Fruit fly (Drosophila melanogaster) whole organism, wandering third instar larva: Measurements from ENCODE around the gene eIF3i.

Source experiments
- Abd-B ChIP-seq: fragments of >200 bp; optimal IDR thresholded peaks from 2 replicates; lab custom pipeline; 2017; ENCODE audit warnings: missing biosample characterization, missing genetic modification characterization
- CG32264 ChIP-seq: fragments of 200-800 bp; sonication (Bioruptor generic); optimal IDR thresholded peaks from 2 replicates; lab custom pipeline; 2016; ENCODE audit warnings: missing biosample characterization, missing genetic modification characterization
- CG9705 ChIP-seq: fragments of 200-800 bp; sonication (Bioruptor generic); optimal IDR thresholded peaks from 2 replicates; lab custom pipeline; 2018; ENCODE audit warnings: missing biosample characterization, mild to moderate bottlenecking, missing genetic modification characterization
- CrebA ChIP-seq: fragments of 200-800 bp; sonication (Bioruptor generic); optimal IDR thresholded peaks from 2 replicates; lab custom pipeline; 2016; ENCODE audit warnings: missing biosample characterization, mild to moderate bottlenecking, missing genetic modification characterization, borderline replicate concordance
- Dfd ChIP-seq: fragments of >200 bp; optimal IDR thresholded peaks from 2 replicates; lab custom pipeline; 2017; ENCODE audit warnings: missing biosample characterization, missing genetic modification characterization
- Dif ChIP-seq: fragments of 200-275, 200-300 bp; sonication (Bioruptor generic); optimal IDR thresholded peaks from 2 replicates; lab custom pipeline; 2018; ENCODE audit warnings: missing biosample characterization, missing genetic modification characterization; ENCODE audit not compliant: partially characterized antibody
- GATAd ChIP-seq: sonication (Bioruptor generic); optimal IDR thresholded peaks from 2 replicates; lab custom pipeline; 2016; ENCODE audit warnings: missing biosample characterization, missing genetic modification characterization
- HLH106 ChIP-seq: fragments of 200-800 bp; optimal IDR thresholded peaks from 3 replicates; lab custom pipeline; 2019; ENCODE audit warnings: missing biosample characterization, mild to moderate bottlenecking, missing genetic modification characterization, moderate library complexity
- Hnf4 ChIP-seq: fragments of 200-800 bp; sonication (Bioruptor generic); optimal IDR thresholded peaks from 2 replicates; lab custom pipeline; 2016; ENCODE audit warnings: missing biosample characterization, mild to moderate bottlenecking, missing genetic modification characterization
- Hr78 ChIP-seq: fragments of >200 bp; optimal IDR thresholded peaks from 2 replicates; lab custom pipeline; 2017; ENCODE audit warnings: missing biosample characterization, missing genetic modification characterization
- Hr83 ChIP-seq: fragments of 200-300 bp; sonication (Bioruptor generic); optimal IDR thresholded peaks from 2 replicates; lab custom pipeline; 2016; ENCODE audit warnings: missing biosample characterization, mild to moderate bottlenecking, missing genetic modification characterization, moderate library complexity; ENCODE audit not compliant: poor library complexity, severe bottlenecking
- Jra ChIP-seq: sonication (Bioruptor generic); optimal IDR thresholded peaks from 2 replicates; lab custom pipeline; 2016; ENCODE audit warnings: missing biosample characterization, missing genetic modification characterization
- Mio ChIP-seq: sonication (Bioruptor generic); optimal IDR thresholded peaks from 2 replicates; lab custom pipeline; 2016; ENCODE audit warnings: missing biosample characterization, missing genetic modification characterization
- Myc ChIP-seq: fragments of >200 bp; optimal IDR thresholded peaks from 2 replicates; lab custom pipeline; 2017
- N ChIP-seq: fragments of >200 bp; optimal IDR thresholded peaks from 2 replicates; lab custom pipeline; 2018; ENCODE audit warnings: missing biosample characterization, missing external identifiers, missing genetic modification characterization
- OdsH ChIP-seq: fragments of 200-800 bp; sonication (Bioruptor generic); optimal IDR thresholded peaks from 2 replicates; lab custom pipeline; 2016; ENCODE audit warnings: missing biosample characterization, mild to moderate bottlenecking, missing genetic modification characterization
- Rel ChIP-seq, 2 experiments: fragments of 200-800 bp; sonication (Bioruptor generic) in 1 of 2; optimal IDR thresholded peaks; 2 replicates in 1 of 2; 3 replicates in 1 of 2; lab custom pipeline; 2016 to 2019; ENCODE audit warnings: mild to moderate bottlenecking in 2 of 2, missing biosample characterization in 2 of 2, missing genetic modification characterization in 2 of 2, moderate library complexity in 1 of 2
- Sp1 ChIP-seq: fragments of 200-800 bp; sonication (Bioruptor generic); optimal IDR thresholded peaks from 3 replicates; lab custom pipeline; 2019; ENCODE audit warnings: missing biosample characterization, mild to moderate bottlenecking, missing genetic modification characterization, moderate library complexity
- Vsx2 ChIP-seq: fragments of 200-300, 225-300 bp; sonication (Bioruptor generic); optimal IDR thresholded peaks from 2 replicates; lab custom pipeline; 2018; ENCODE audit warnings: missing biosample characterization, missing genetic modification characterization; ENCODE audit not compliant: partially characterized antibody
- br ChIP-seq: fragments of 200-800 bp; sonication (Bioruptor generic); optimal IDR thresholded peaks from 2 replicates; lab custom pipeline; 2016; ENCODE audit warnings: missing biosample characterization, missing genetic modification characterization
- brk ChIP-seq: fragments of 200-800 bp; sonication (Bioruptor generic); optimal IDR thresholded peaks from 2 replicates; lab custom pipeline; 2016; ENCODE audit warnings: missing biosample characterization, mild to moderate bottlenecking, missing genetic modification characterization
- dl ChIP-seq, 2 experiments: fragments of 175-275, 200-275 bp in 1 of 2; fragments of 200-275 bp in 1 of 2; sonication (Bioruptor generic); optimal IDR thresholded peaks; lab custom pipeline; 2018; ENCODE audit warnings: mild to moderate bottlenecking in 2 of 2, missing biosample characterization in 2 of 2, missing genetic modification characterization in 2 of 2, moderate library complexity in 2 of 2; ENCODE audit not compliant: partially characterized antibody in 2 of 2, insufficient read depth in 1 of 2
- dmrt93B ChIP-seq: fragments of 200-800 bp; sonication (Bioruptor generic); optimal IDR thresholded peaks from 2 replicates; lab custom pipeline; 2018; ENCODE audit warnings: missing biosample characterization, mild to moderate bottlenecking, missing genetic modification characterization
- dsf ChIP-seq: sonication (Bioruptor generic); optimal IDR thresholded peaks from 2 replicates; lab custom pipeline; 2016; ENCODE audit warnings: missing biosample characterization, missing genetic modification characterization, borderline replicate concordance
- ey ChIP-seq: fragments of 200-800 bp; sonication (Bioruptor generic); optimal IDR thresholded peaks from 2 replicates; lab custom pipeline; 2016; ENCODE audit warnings: missing biosample characterization, missing genetic modification characterization
- foxo ChIP-seq, 2 experiments: fragments of 200-800 bp; sonication (Bioruptor generic); optimal IDR thresholded peaks; 2 replicates in 1 of 2; 3 replicates in 1 of 2; lab custom pipeline; 2016 to 2017; ENCODE audit warnings: missing biosample characterization in 2 of 2, missing genetic modification characterization in 2 of 2
- fru ChIP-seq: fragments of 200-800 bp; sonication (Bioruptor generic); optimal IDR thresholded peaks from 3 replicates; lab custom pipeline; 2016; ENCODE audit warnings: missing biosample characterization, mild to moderate bottlenecking, missing genetic modification characterization
- h ChIP-seq: fragments of 200-800 bp; sonication (Bioruptor generic); optimal IDR thresholded peaks from 3 replicates; lab custom pipeline; 2016; ENCODE audit warnings: missing biosample characterization, mild to moderate bottlenecking, missing genetic modification characterization
- jim ChIP-seq: fragments of 175-275, 200-325 bp; sonication (Bioruptor generic); optimal IDR thresholded peaks from 2 replicates; lab custom pipeline; 2016; ENCODE audit warnings: missing biosample characterization, mild to moderate bottlenecking, missing genetic modification characterization
- lola ChIP-seq: fragments of >200 bp; optimal IDR thresholded peaks from 2 replicates; lab custom pipeline; 2017; ENCODE audit warnings: missing biosample characterization, missing genetic modification characterization
- pan ChIP-seq: fragments of >200 bp; optimal IDR thresholded peaks from 2 replicates; lab custom pipeline; 2017
- psq ChIP-seq: fragments of 200-800 bp; sonication (Bioruptor generic); optimal IDR thresholded peaks from 3 replicates; lab custom pipeline; 2017; ENCODE audit warnings: missing biosample characterization, mild to moderate bottlenecking, missing genetic modification characterization, moderate library complexity
- rgr ChIP-seq: fragments of 200-800 bp; sonication (Bioruptor generic); optimal IDR thresholded peaks from 3 replicates; lab custom pipeline; 2016; ENCODE audit warnings: missing biosample characterization, mild to moderate bottlenecking, missing genetic modification characterization
- sage ChIP-seq: fragments of 200-800 bp; sonication (Bioruptor generic); optimal IDR thresholded peaks from 2 replicates; lab custom pipeline; 2016; ENCODE audit warnings: missing biosample characterization, mild to moderate bottlenecking, missing genetic modification characterization
- sv ChIP-seq: fragments of 200-800 bp; sonication (Bioruptor generic); optimal IDR thresholded peaks from 3 replicates; lab custom pipeline; 2016; ENCODE audit warnings: missing biosample characterization, missing genetic modification characterization
- tai ChIP-seq: sonication (Bioruptor generic); optimal IDR thresholded peaks from 2 replicates; lab custom pipeline; 2016; ENCODE audit warnings: missing biosample characterization, missing genetic modification characterization
- usp ChIP-seq: fragments of >200 bp; optimal IDR thresholded peaks from 2 replicates; lab custom pipeline; 2017; ENCODE audit warnings: missing biosample characterization, missing genetic modification characterization
- woc ChIP-seq: sonication (Bioruptor generic); optimal IDR thresholded peaks from 2 replicates; lab custom pipeline; 2016; ENCODE audit warnings: missing biosample characterization, mild to moderate bottlenecking, missing genetic modification characterization

eIF3i gene

dm6 chr2L:4981278-4981966 is 13.8 kb upstream of the eIF3i start, which contains the start of the genes CG8892 and CG34126:
Gene CG8892, minus strand, starts transcription at chr2L:4981592.
Gene CG34126, plus strand, starts transcription at chr2L:4981614.
- TF ChIP-seq Dfd (GFP tag; lab: Kevin White, UChicago) (no peak), Sp1 (GFP tag; lab: Kevin White, UChicago) (peak; percentile 97), br (peak; percentile 98), sv (GFP tag; lab: Kevin White, UChicago) (peak; percentile 99), dmrt93B (GFP tag; lab: Kevin White, UChicago) (peak; percentile 99), h (GFP tag; lab: Kevin White, UChicago) (peak; percentile 98), psq (GFP tag; lab: Kevin White, UChicago) (peak; percentile 97), CrebA (GFP tag; lab: Kevin White, UChicago) (no peak), rgr (peak; percentile 98), Rel (GFP tag; optimal IDR thresholded peaks at IDR 0.05; lab: Kevin White, UChicago) (peak; percentile 89), Rel (tag; optimal IDR thresholded peaks at IDR 0.05; lab: Kevin White, UChicago) (peak; percentile 87), tai (GFP tag; lab: Kevin White, UChicago) (no peak), ey (GFP tag; lab: Kevin White, UChicago) (peak; percentile 97), dsf (GFP tag; lab: Kevin White, UChicago) (peak; percentile 95), usp (GFP tag; lab: Kevin White, UChicago) (no peak), Hr83 (GFP tag; lab: Kevin White, UChicago) (peak; percentile 97), Mio (GFP tag; lab: Kevin White, UChicago) (peak; percentile 92), Jra (GFP tag; lab: Kevin White, UChicago) (peak; percentile 97), Dif (no peak), N (GFP tag; lab: Kevin White, UChicago) (no peak), sage (peak; percentile 91), OdsH (GFP tag; lab: Kevin White, UChicago) (peak; percentile 97), Abd-B (GFP tag; lab: Kevin White, UChicago) (no peak), pan (lab: Kevin White, UChicago) (no peak), CG32264 (peak; percentile 93), Myc (peak; percentile 62), lola (GFP tag; lab: Kevin White, UChicago) (no peak), Hnf4 (GFP tag; lab: Kevin White, UChicago) (peak; percentile 98), HLH106 (tag; lab: Kevin White, UChicago) (peak; percentile 99), Hr78 (GFP tag; lab: Kevin White, UChicago) (no peak), dl (GFP tag; optimal IDR thresholded peaks at IDR 0.05; lab: Kevin White, UChicago; ENCODE audit: insufficient read depth in 1 of 2, partially characterized antibody in 2 of 2) (no peak), GATAd (GFP tag; lab: Kevin White, UChicago) (peak; percentile 94), Vsx2 (no peak), brk (GFP tag; lab: Kevin White, UChicago) (peak; percentile 95), CG9705 (GFP tag; lab: Kevin White, UChicago) (peak; percentile 98), fru (GFP tag; lab: Kevin White, UChicago) (peak; percentile 98), jim (GFP tag; lab: Kevin White, UChicago) (peak; percentile 93), woc (GFP tag; lab: Kevin White, UChicago) (peak; percentile 98), foxo (GFP tag; optimal IDR thresholded peaks at IDR 0.05; lab: Kevin White, UChicago) (peak; percentile 91 to 99)

- TF ChIP-seq psq (GFP tag; lab: Kevin White, UChicago) (no peak), Vsx2 (no peak), rgr (no peak), br (no peak)
- TF ChIP-seq, all 38 proteins: peak for 0
Observed at dm6 chr2L:4979138-4979537, 11.6 kb upstream of the eIF3i start, which contains the start of gene CG8891. Gene CG8891, minus strand, starts transcription at chr2L:4979379.
